Fruit fly (Drosophila melanogaster): Measurements from ENCODE around the gene Indy-2.

Gene Indy-2

dm6 chr3R:20080205-20080604 lies 37.6 kb downstream of the Indy-2 start:
- no peak for TF ChIP-seq CG8478 (optimal IDR thresholded peaks at IDR 0.05)
- no peak for TF ChIP-seq EcR (GFP tag; optimal IDR thresholded peaks at IDR 0.05)

dm6 chr3R:20082350-20082749 lies 39.8 kb downstream of the Indy-2 start, which contains the start of gene Rh3:
Gene Rh3, minus strand, starts transcription at chr3R:20082450.
- TF ChIP-seq EcR (GFP tag; optimal IDR thresholded peaks at IDR 0.05), result no peak
- no peak for TF ChIP-seq Dll (optimal IDR thresholded peaks at IDR 0.05)
- TF ChIP-seq pan (optimal IDR thresholded peaks at IDR 0.05), result no peak
- no peak for TF ChIP-seq psq (optimal IDR thresholded peaks at IDR 0.05)
- no peak for TF ChIP-seq CG8478 (optimal IDR thresholded peaks at IDR 0.05)
- TF ChIP-seq usp (GFP tag; optimal IDR thresholded peaks at IDR 0.05), result no peak

Measured in whole organism.